Worm (Caenorhabditis elegans) whole organism, midembryonic: ENCODE results near the gene F13C5.3.

Experiments
- T22C8.4 ChIP-seq: fragments of 200-800 bp; sonication (Bioruptor generic); IDR thresholded peaks from 2 replicates; pipeline ENCODE4 v1.3.6; 2022; ENCODE audit warnings: missing genetic modification characterization, missing compliant biosample characterization
- cog-1 ChIP-seq: sonication (generic microtip); optimal IDR thresholded peaks from 2 replicates; lab custom pipeline; 2016; ENCODE audit warnings: missing genetic modification characterization, missing compliant biosample characterization
- flt-1 ChIP-seq: fragments of 200-800 bp; sonication (Bioruptor generic); IDR thresholded peaks from 2 replicates; pipeline ENCODE4 v1.3.6; 2022; ENCODE audit warnings: missing genetic modification characterization, missing compliant biosample characterization
- klf-2 ChIP-seq: fragments of 200-800 bp; sonication (Bioruptor generic); conservative IDR thresholded peaks from 2 replicates; pipeline ENCODE4 v1.3.6; 2022; ENCODE audit warnings: missing genetic modification reagents, missing genetic modification characterization, missing compliant biosample characterization
- med-1 ChIP-seq: sonication (generic microtip); optimal IDR thresholded peaks from 2 replicates; lab custom pipeline; 2017; ENCODE audit warnings: missing genetic modification characterization, mild to moderate bottlenecking, missing compliant biosample characterization, antibody characterized with exemption, missing genetic modification reagents; ENCODE audit not compliant: insufficient read depth
- ref-1 ChIP-seq: fragments of 200-800 bp; sonication (Bioruptor generic); conservative IDR thresholded peaks from 2 replicates; pipeline ENCODE4 v1.3.6; 2022; ENCODE audit warnings: missing genetic modification reagents, missing genetic modification characterization, missing compliant biosample characterization
- tab-1 ChIP-seq: fragments of 200-800 bp; sonication (Bioruptor generic); IDR thresholded peaks from 2 replicates; pipeline ENCODE4 v1.3.6; 2022; ENCODE audit warnings: missing genetic modification characterization, missing compliant biosample characterization
- ztf-23 ChIP-seq: fragments of 200-800 bp; sonication (Bioruptor generic); IDR thresholded peaks from 2 replicates; pipeline ENCODE4 v1.3.6; 2022; ENCODE audit warnings: missing genetic modification reagents, missing genetic modification characterization, missing compliant biosample characterization
- ztf-29 ChIP-seq: fragments of 200-800 bp; sonication (Bioruptor generic); IDR thresholded peaks from 2 replicates; pipeline ENCODE4 v1.3.6; 2022; ENCODE audit warnings: missing genetic modification reagents, missing genetic modification characterization, missing compliant biosample characterization

F13C5.3 gene

DNA sequence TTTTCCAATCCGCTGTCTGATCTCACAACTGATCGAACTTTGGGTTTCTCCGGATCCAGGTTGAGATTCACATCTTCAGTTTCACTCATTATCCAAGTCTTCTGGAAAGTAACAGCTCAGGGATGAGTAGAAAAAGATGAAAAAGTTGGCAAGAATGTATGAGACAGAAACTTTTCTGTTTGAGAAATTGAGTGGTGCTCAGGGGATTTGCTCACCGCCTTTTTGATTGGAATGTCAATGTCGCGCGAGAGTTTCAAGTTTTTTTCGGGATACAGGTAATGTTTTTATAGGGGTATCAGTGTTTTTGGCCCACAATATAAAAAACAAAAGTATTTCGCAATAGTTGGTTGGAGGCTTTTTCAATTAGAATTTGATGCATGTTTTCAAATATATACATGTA is 21.8 kb upstream of the F13C5.3 start, which contains the start of gene unc-96:
Gene unc-96, minus strand, starts transcription at position 101 of the 400 bp plus-strand sequence.
- TF ChIP-seq tab-1 (GFP tag; lab: Robert Waterston, UW) (no peak), ztf-29 (GFP tag; lab: Robert Waterston, UW) (no peak), T22C8.4 (GFP tag; lab: Robert Waterston, UW) (no peak), ztf-23 (GFP tag; lab: Robert Waterston, UW) (no peak)

ce11 chrX:617730-618129 is 18.4 kb upstream of the F13C5.3 start:
- TF ChIP-seq klf-2 (GFP tag; lab: Robert Waterston, UW): no peak
- TF ChIP-seq ref-1 (GFP tag; lab: Robert Waterston, UW): no peak
- TF ChIP-seq tab-1 (GFP tag; lab: Robert Waterston, UW): no peak

- TF ChIP-seq cog-1 (tag; lab: Kevin White, UChicago) (no peak), ref-1 (GFP tag; lab: Robert Waterston, UW) (no peak), klf-2 (GFP tag; lab: Robert Waterston, UW) (no peak)
Measured at ce11 chrX:612783-613182, 13.4 kb upstream of the F13C5.3 start.

DNA sequence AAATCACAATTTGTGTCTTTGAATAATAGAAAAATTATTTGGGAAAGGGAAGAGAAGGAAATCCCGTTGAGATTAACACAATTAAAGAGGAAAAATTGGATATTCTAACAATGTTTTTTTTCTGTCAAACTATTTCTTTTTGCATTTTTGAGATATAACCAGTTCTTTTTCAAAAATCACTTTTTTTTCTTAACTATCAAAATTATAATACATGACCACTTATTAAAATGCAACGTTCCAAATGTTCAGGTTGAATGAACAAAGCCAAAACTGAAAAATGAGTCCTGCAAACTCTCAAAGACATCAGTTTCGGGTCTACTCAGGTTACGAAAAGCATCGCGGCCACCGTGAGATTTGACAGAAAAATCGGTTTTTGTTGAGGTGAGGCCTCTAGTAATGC is 10.2 kb upstream of the F13C5.3 start:
- no peak for TF ChIP-seq ztf-29 (GFP tag; lab: Robert Waterston, UW)
- no peak for TF ChIP-seq med-1
- TF ChIP-seq ref-1 (GFP tag; lab: Robert Waterston, UW): no peak
- no peak for TF ChIP-seq tab-1 (GFP tag; lab: Robert Waterston, UW)
- no peak for TF ChIP-seq flt-1 (GFP tag; lab: Robert Waterston, UW)
- TF ChIP-seq klf-2 (GFP tag; lab: Robert Waterston, UW): no peak
- no peak for TF ChIP-seq cog-1 (tag; lab: Kevin White, UChicago)
- no peak for TF ChIP-seq T22C8.4 (GFP tag; lab: Robert Waterston, UW)
- TF ChIP-seq ztf-23 (GFP tag; lab: Robert Waterston, UW): no peak

ce11 chrX:608392-608791 is 9.0 kb upstream of the F13C5.3 start, which contains the start of gene F13C5.5:
Gene F13C5.5, minus strand, starts transcription at chrX:608492.
- TF ChIP-seq ztf-29 (GFP tag; lab: Robert Waterston, UW): no peak
- TF ChIP-seq tab-1 (GFP tag; lab: Robert Waterston, UW): no peak
- no peak for TF ChIP-seq med-1
- no peak for TF ChIP-seq T22C8.4 (GFP tag; lab: Robert Waterston, UW)
- TF ChIP-seq ztf-23 (GFP tag; lab: Robert Waterston, UW): no peak
- no peak for TF ChIP-seq ref-1 (GFP tag; lab: Robert Waterston, UW)
- TF ChIP-seq flt-1 (GFP tag; lab: Robert Waterston, UW): no peak

- TF ChIP-seq tab-1 (GFP tag; lab: Robert Waterston, UW) (no peak), ref-1 (GFP tag; lab: Robert Waterston, UW) (no peak), flt-1 (GFP tag; lab: Robert Waterston, UW) (no peak), T22C8.4 (GFP tag; lab: Robert Waterston, UW) (no peak), ztf-23 (GFP tag; lab: Robert Waterston, UW) (no peak), cog-1 (tag; lab: Kevin White, UChicago) (no peak), med-1 (no peak), ztf-29 (GFP tag; lab: Robert Waterston, UW) (no peak), klf-2 (GFP tag; lab: Robert Waterston, UW) (no peak)
Measured at ce11 chrX:601860-602259, 2.5 kb upstream of the F13C5.3 start, which contains the start of gene F13C5.1. Gene F13C5.1, plus strand, starts transcription at chrX:602160.

DNA sequence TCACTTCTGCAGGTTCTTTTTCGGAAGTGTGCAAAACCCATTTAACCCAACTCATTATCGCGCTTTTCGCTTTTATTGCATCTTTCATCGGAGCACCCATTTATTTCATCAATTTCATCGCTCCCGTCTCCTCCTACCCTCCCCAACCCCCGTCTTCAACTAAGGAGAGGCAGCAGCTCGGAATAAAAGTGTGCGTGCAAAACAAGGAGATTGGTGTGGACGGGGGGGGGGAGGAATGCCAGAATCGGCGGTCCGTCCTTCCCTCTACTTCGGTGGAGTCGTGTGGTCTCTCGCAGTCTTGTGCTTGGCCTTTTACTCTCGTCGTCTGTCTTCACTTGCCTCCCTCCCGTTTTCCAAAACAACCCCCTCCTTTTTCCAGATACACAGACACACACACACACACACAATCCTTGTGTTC is 2.0 kb upstream of the F13C5.3 start:
- TF ChIP-seq ztf-23 (GFP tag; lab: Robert Waterston, UW): peak; percentile 58; the same call in 1 of the 2 replicates
- no peak for TF ChIP-seq med-1
- no peak for TF ChIP-seq ref-1 (GFP tag; lab: Robert Waterston, UW)
- TF ChIP-seq klf-2 (GFP tag; lab: Robert Waterston, UW): no peak
- TF ChIP-seq flt-1 (GFP tag; lab: Robert Waterston, UW): peak; percentile 73
- TF ChIP-seq cog-1 (tag; lab: Kevin White, UChicago): no peak
- TF ChIP-seq tab-1 (GFP tag; lab: Robert Waterston, UW): 0 out of 2 replicates have a peak, but pooled peaks have one; percentile 69
- no peak for TF ChIP-seq T22C8.4 (GFP tag; lab: Robert Waterston, UW)
- no peak for TF ChIP-seq ztf-29 (GFP tag; lab: Robert Waterston, UW)

DNA sequence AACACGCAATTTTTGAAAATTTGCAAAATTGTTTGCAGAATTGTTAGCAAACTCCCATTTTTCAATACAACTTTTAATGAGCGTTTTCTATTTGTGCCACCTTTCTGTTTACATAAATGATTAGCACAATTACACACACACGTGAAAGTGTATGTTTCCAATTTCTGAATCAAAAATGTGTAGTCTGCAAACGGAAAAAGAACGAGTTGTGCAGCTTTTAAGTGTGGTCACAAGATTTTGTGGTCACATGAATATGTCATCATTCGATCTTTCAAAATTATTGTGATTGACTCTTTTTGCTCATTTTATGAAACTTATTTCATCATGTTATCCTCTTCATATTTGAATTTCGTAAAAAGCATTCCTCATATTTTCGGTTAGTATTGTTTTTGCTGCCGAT is 1.3 kb upstream of the F13C5.3 start:
- TF ChIP-seq tab-1 (GFP tag; lab: Robert Waterston, UW) (no peak), flt-1 (GFP tag; lab: Robert Waterston, UW) (no peak), cog-1 (tag; lab: Kevin White, UChicago) (no peak), ref-1 (GFP tag; lab: Robert Waterston, UW) (no peak), T22C8.4 (GFP tag; lab: Robert Waterston, UW) (no peak), ztf-29 (GFP tag; lab: Robert Waterston, UW) (no peak), klf-2 (GFP tag; lab: Robert Waterston, UW) (no peak)

DNA sequence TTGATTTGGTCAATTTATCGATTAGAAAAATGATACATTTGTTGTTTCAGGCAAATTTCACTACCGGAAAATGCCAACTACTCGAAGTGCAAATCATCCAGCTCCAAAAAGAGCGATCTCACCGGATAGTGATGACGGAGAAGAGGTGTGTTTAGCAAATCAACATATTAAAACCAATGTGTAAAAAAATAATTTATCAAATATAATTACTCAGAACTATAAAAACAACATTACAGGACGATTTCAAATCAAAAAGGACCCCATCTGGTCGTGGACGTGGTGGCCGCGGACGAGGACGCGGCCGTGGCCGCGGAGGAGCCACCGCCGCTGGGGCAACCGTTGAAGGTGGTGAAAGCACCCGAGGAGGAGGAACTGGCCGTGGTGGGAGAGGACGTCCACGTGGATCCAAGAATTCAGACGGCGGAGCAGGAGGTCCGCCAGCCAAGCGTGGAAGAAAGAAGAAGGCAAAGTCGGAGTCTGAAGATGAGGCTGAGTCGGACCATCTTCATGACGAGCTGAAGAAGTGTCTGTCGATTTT is 5.4 kb downstream of the F13C5.3 start, which contains the start of gene F13C5.2:
Gene F13C5.2, plus strand, starts transcription at position 51 of the 538 bp plus-strand sequence.
- TF ChIP-seq tab-1 (GFP tag; lab: Robert Waterston, UW) (peak; percentile 63; the same call in 1 of the 2 replicates), flt-1 (GFP tag; lab: Robert Waterston, UW) (no peak)

ce11 chrX:593245-593733 is 6.1 kb downstream of the F13C5.3 start:
- TF ChIP-seq flt-1 (GFP tag; lab: Robert Waterston, UW): peak; percentile 73
- no peak for TF ChIP-seq tab-1 (GFP tag; lab: Robert Waterston, UW)
- peak; percentile 26; the same call in 1 of the 2 replicates for TF ChIP-seq ztf-23 (GFP tag; lab: Robert Waterston, UW)
- TF ChIP-seq cog-1 (tag; lab: Kevin White, UChicago): peak; percentile 89
